Worm (Caenorhabditis elegans) whole organism, midembryonic: ENCODE results near the gene K09E2.2.

Experiments
- T22C8.4 ChIP-seq: fragments of 200-800 bp; sonication (Bioruptor generic); IDR thresholded peaks from 2 replicates; pipeline ENCODE4 v1.3.6; 2022; ENCODE audit warnings: missing genetic modification characterization, missing compliant biosample characterization
- cog-1 ChIP-seq: sonication (generic microtip); optimal IDR thresholded peaks from 2 replicates; lab custom pipeline; 2016; ENCODE audit warnings: missing genetic modification characterization, missing compliant biosample characterization
- flt-1 ChIP-seq: fragments of 200-800 bp; sonication (Bioruptor generic); IDR thresholded peaks from 2 replicates; pipeline ENCODE4 v1.3.6; 2022; ENCODE audit warnings: missing genetic modification characterization, missing compliant biosample characterization
- klf-2 ChIP-seq: fragments of 200-800 bp; sonication (Bioruptor generic); conservative IDR thresholded peaks from 2 replicates; pipeline ENCODE4 v1.3.6; 2022; ENCODE audit warnings: missing genetic modification reagents, missing genetic modification characterization, missing compliant biosample characterization
- med-1 ChIP-seq: sonication (generic microtip); optimal IDR thresholded peaks from 2 replicates; lab custom pipeline; 2017; ENCODE audit warnings: missing genetic modification characterization, mild to moderate bottlenecking, missing compliant biosample characterization, antibody characterized with exemption, missing genetic modification reagents; ENCODE audit not compliant: insufficient read depth
- ref-1 ChIP-seq: fragments of 200-800 bp; sonication (Bioruptor generic); conservative IDR thresholded peaks from 2 replicates; pipeline ENCODE4 v1.3.6; 2022; ENCODE audit warnings: missing genetic modification reagents, missing genetic modification characterization, missing compliant biosample characterization
- tab-1 ChIP-seq: fragments of 200-800 bp; sonication (Bioruptor generic); IDR thresholded peaks from 2 replicates; pipeline ENCODE4 v1.3.6; 2022; ENCODE audit warnings: missing genetic modification characterization, missing compliant biosample characterization
- ztf-23 ChIP-seq: fragments of 200-800 bp; sonication (Bioruptor generic); IDR thresholded peaks from 2 replicates; pipeline ENCODE4 v1.3.6; 2022; ENCODE audit warnings: missing genetic modification reagents, missing genetic modification characterization, missing compliant biosample characterization
- ztf-29 ChIP-seq: fragments of 200-800 bp; sonication (Bioruptor generic); IDR thresholded peaks from 2 replicates; pipeline ENCODE4 v1.3.6; 2022; ENCODE audit warnings: missing genetic modification reagents, missing genetic modification characterization, missing compliant biosample characterization

The K09E2.2 gene

DNA sequence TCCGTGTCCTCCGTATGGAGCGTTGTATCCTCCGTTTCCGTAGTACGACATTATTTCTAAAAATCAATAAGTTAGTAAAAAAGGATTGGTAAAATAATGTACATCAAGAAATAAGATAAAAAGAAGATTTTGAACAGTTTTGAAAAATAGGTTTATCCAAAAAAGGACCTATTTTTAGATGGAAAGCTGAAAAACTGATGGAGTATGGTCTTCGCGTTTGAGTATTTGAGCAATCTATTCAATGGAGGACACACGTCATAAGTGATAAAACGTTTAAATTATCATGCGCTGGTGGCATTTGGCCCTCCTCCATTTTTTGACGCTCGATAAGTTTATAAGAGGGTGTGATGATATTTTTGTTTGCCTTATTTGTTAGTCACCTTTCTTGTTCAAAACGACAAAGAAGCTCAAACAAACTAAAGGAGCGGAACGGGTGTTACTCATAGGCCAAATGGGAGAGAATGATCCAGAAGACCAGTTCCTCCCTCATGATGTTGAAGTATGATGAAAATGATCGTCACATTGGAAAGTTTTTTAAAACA is 41.0 kb downstream of the K09E2.2 start, which contains the start of gene F53A9.6:
Gene F53A9.6 (minus strand): TSS at position 51 of the 542 bp plus-strand sequence.
- TF ChIP-seq med-1 = no peak
- TF ChIP-seq ztf-29 (GFP tag; lab: Robert Waterston, UW) = no peak
- TF ChIP-seq ref-1 (GFP tag; lab: Robert Waterston, UW) = no peak
- TF ChIP-seq klf-2 (GFP tag; lab: Robert Waterston, UW) = no peak
- no peak for TF ChIP-seq T22C8.4 (GFP tag; lab: Robert Waterston, UW)
- TF ChIP-seq flt-1 (GFP tag; lab: Robert Waterston, UW) = no peak
- TF ChIP-seq cog-1 = no peak
- no peak for TF ChIP-seq ztf-23 (GFP tag; lab: Robert Waterston, UW)
- TF ChIP-seq tab-1 = no peak

- TF ChIP-seq ztf-29 (GFP tag; lab: Robert Waterston, UW) = no peak
- no peak for TF ChIP-seq med-1
- no peak for TF ChIP-seq cog-1
- TF ChIP-seq ref-1 (GFP tag; lab: Robert Waterston, UW) = no peak
- TF ChIP-seq ztf-23 (GFP tag; lab: Robert Waterston, UW) = no peak
- TF ChIP-seq T22C8.4 (GFP tag; lab: Robert Waterston, UW) = no peak
- no peak for TF ChIP-seq flt-1 (GFP tag; lab: Robert Waterston, UW)
- no peak for TF ChIP-seq tab-1
- no peak for TF ChIP-seq klf-2 (GFP tag; lab: Robert Waterston, UW)
Measured at ce11 chrX:8714845-8715244, 42.0 kb downstream of the K09E2.2 start.

DNA sequence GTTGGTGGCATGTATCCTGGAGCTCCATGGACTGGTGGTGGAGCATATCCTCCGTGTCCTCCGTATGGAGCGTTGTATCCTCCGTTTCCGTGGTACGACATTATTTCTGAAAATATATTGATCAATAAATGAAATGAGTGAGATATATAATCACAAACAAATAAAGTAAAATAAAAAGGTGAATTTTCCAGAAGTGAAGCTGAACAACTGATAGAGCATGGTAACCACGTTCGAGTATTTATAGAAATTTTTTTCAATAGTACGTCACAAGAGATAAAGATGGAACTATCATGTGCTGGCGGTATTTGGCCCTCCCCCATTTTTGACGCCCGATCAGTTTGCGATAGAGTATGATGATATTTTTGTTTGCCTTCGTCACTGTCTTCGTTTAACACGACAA is 44.0 kb downstream of the K09E2.2 start, which contains the start of gene F53A9.7:
Gene F53A9.7 (minus strand): TSS at position 101 of the 400 bp plus-strand sequence.
- no peak for TF ChIP-seq ztf-23 (GFP tag; lab: Robert Waterston, UW)
- no peak for TF ChIP-seq T22C8.4 (GFP tag; lab: Robert Waterston, UW)
- no peak for TF ChIP-seq flt-1 (GFP tag; lab: Robert Waterston, UW)
- TF ChIP-seq tab-1 = no peak
- TF ChIP-seq ztf-29 (GFP tag; lab: Robert Waterston, UW) = no peak
- no peak for TF ChIP-seq cog-1

DNA sequence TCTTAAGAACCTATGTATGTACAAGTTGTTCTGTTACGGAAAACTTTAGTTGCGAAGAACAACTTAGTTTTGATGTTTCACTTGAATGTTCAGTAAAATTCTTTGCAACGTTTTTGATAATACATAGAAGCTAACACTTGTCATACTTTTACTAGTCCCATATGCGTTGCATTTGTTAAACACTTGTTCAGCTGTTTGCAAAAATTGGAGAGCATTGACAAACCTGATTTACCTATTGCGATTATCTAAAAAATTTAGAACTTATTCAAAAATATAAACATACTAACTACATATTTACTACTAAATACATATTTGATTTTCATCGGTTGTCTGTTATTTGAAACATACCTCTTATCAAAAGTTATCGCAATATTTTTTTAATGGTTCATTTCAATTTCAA is 45.3 kb downstream of the K09E2.2 start:
- TF ChIP-seq tab-1 (no peak), klf-2 (GFP tag; lab: Robert Waterston, UW) (no peak), ztf-29 (GFP tag; lab: Robert Waterston, UW) (no peak), med-1 (no peak), ztf-23 (GFP tag; lab: Robert Waterston, UW) (no peak), cog-1 (no peak), flt-1 (GFP tag; lab: Robert Waterston, UW) (no peak), ref-1 (GFP tag; lab: Robert Waterston, UW) (no peak)

DNA sequence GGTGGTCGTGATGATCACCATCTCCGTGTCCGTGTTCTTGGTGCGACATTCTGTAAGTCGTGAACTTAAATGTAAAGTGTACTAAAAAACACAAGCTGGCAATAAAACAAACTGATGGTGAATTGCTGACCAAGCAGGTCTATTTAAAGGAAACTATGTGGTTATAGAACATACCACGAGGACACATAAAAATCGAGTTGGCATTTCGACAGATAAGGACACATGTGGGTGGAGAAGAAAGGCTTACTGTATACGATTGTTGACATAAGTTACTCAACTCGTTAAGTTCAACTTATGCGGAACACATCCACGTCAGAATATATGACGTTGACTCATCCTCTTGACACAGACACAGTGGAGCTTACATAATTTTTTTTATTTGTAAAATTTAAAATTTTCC is 46.0 kb downstream of the K09E2.2 start, which contains the start of gene F53A9.8:
Gene F53A9.8 (minus strand): TSS at position 49 of the 400 bp plus-strand sequence.
- no peak for TF ChIP-seq T22C8.4 (GFP tag; lab: Robert Waterston, UW)
- TF ChIP-seq flt-1 (GFP tag; lab: Robert Waterston, UW) = no peak
- TF ChIP-seq ztf-23 (GFP tag; lab: Robert Waterston, UW) = no peak
- TF ChIP-seq cog-1 = no peak

- TF ChIP-seq cog-1 = no peak
- TF ChIP-seq ztf-23 (GFP tag; lab: Robert Waterston, UW) = no peak
- no peak for TF ChIP-seq med-1
- TF ChIP-seq tab-1 = no peak
- no peak for TF ChIP-seq ref-1 (GFP tag; lab: Robert Waterston, UW)
- TF ChIP-seq ztf-29 (GFP tag; lab: Robert Waterston, UW) = no peak
- TF ChIP-seq klf-2 (GFP tag; lab: Robert Waterston, UW) = no peak
- TF ChIP-seq flt-1 (GFP tag; lab: Robert Waterston, UW) = no peak
- TF ChIP-seq T22C8.4 (GFP tag; lab: Robert Waterston, UW) = no peak
Measured at ce11 chrX:8719888-8720287, 47.0 kb downstream of the K09E2.2 start.

- TF ChIP-seq klf-2 (GFP tag; lab: Robert Waterston, UW) = no peak
- TF ChIP-seq tab-1 = no peak
- TF ChIP-seq cog-1 = no peak
- no peak for TF ChIP-seq flt-1 (GFP tag; lab: Robert Waterston, UW)
- no peak for TF ChIP-seq med-1
- TF ChIP-seq ztf-23 (GFP tag; lab: Robert Waterston, UW) = no peak
- TF ChIP-seq ztf-29 (GFP tag; lab: Robert Waterston, UW) = no peak
- TF ChIP-seq T22C8.4 (GFP tag; lab: Robert Waterston, UW) = no peak
- TF ChIP-seq ref-1 (GFP tag; lab: Robert Waterston, UW) = no peak
Measured at ce11 chrX:8720658-8721057, 47.8 kb downstream of the K09E2.2 start, which contains the start of gene F53A9.9. F53A9.9 (minus strand) TSS chrX:8720758.

- no peak for TF ChIP-seq cog-1
- TF ChIP-seq flt-1 (GFP tag; lab: Robert Waterston, UW) = no peak
- no peak for TF ChIP-seq med-1
- TF ChIP-seq T22C8.4 (GFP tag; lab: Robert Waterston, UW) = no peak
- TF ChIP-seq klf-2 (GFP tag; lab: Robert Waterston, UW) = no peak
- TF ChIP-seq tab-1 = no peak
- no peak for TF ChIP-seq ref-1 (GFP tag; lab: Robert Waterston, UW)
- TF ChIP-seq ztf-23 (GFP tag; lab: Robert Waterston, UW) = no peak
- no peak for TF ChIP-seq ztf-29 (GFP tag; lab: Robert Waterston, UW)
Measured at ce11 chrX:8721273-8721672, 48.4 kb downstream of the K09E2.2 start.

ce11 chrX:8723127-8723600 is 50.3 kb downstream of the K09E2.2 start, which contains the start of gene tnt-2:
tnt-2 (minus strand) TSS chrX:8723550.
- TF ChIP-seq flt-1 (GFP tag; lab: Robert Waterston, UW) (no peak), tab-1 (no peak), ztf-29 (GFP tag; lab: Robert Waterston, UW) (no peak), med-1 (no peak), T22C8.4 (GFP tag; lab: Robert Waterston, UW) (no peak), ztf-23 (GFP tag; lab: Robert Waterston, UW) (no peak), klf-2 (GFP tag; lab: Robert Waterston, UW) (no peak), cog-1 (no peak), ref-1 (GFP tag; lab: Robert Waterston, UW) (no peak)

- no peak for TF ChIP-seq flt-1 (GFP tag; lab: Robert Waterston, UW)
- TF ChIP-seq cog-1 = peak; percentile 14
Measured at ce11 chrX:8723840-8724239, 51.0 kb downstream of the K09E2.2 start.
